Fruit fly (Drosophila melanogaster): Measurements from ENCODE around the gene narya.

DNA sequence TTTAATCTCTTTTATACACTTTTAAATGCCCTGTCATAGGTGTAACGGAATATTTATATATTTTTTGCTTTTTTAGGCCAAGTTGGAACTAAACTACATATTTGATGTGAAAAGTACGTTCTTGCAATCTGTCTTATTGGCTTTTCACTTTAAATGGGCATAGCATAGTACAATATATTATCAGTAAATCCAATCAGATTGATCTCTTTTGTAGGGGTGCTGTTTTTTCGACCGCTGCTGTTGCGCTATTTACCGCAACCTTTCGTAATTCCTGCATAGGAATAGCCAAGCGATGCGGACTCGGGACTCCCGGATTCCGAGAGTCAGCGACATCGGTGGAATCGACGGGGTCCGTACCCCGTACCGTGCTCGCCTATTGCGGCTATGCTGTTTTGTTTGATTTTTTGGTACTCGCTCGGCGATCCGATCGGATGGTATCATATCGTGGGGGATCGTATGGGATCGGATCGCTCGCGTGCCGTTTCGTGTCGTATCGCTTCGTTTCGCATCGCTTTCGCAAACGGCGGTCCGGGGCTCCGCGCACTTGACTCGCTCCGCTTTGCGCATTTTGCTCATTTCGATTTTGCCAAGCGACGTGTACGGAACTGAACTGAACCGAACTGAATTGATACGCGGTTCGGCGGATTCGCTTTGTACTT, 23.0 kb downstream of the narya start:
- TF ChIP-seq net (GFP tag; optimal IDR thresholded peaks at IDR 0.05) = no peak
- peak; percentile 35; the same call in 1 of the 2 replicates for TF ChIP-seq CG15336 (GFP tag; IDR thresholded peaks at IDR 0.05)
- TF ChIP-seq CG11294 (GFP tag; IDR thresholded peaks at IDR 0.05) = no peak
- no peak for TF ChIP-seq CG10631 (GFP tag; optimal IDR thresholded peaks at IDR 0.05)

Measured in whole organism, prepupa.